Fruit fly (Drosophila melanogaster) whole organism, embryonic: Measurements from ENCODE around the gene Eh.
A peak's percentile ranks its signal among the peaks of the same experiment; 100 is the strongest.

ENCODE experiments used
- Abd-B ChIP-seq: fragments of 200-800 bp; sonication (Bioruptor generic); optimal IDR thresholded peaks from 2 replicates; lab custom pipeline; 2018; ENCODE audit warnings: missing biosample characterization, mild to moderate bottlenecking, missing genetic modification characterization, moderate library complexity
- Awh ChIP-seq: fragments of 200-800 bp; sonication (Bioruptor generic); IDR thresholded peaks from 2 replicates; pipeline ENCODE4, ENCODE4 v1.3.6; 2022; ENCODE audit warnings: missing biosample characterization, missing genetic modification characterization
- B-H2 ChIP-seq: fragments of 200-800 bp; sonication (Bioruptor generic); optimal IDR thresholded peaks from 2 replicates; lab custom pipeline; 2018; ENCODE audit warnings: missing biosample characterization, mild to moderate bottlenecking, missing genetic modification characterization
- CG10274 ChIP-seq: fragments of 200-800 bp; sonication (Bioruptor generic); optimal IDR thresholded peaks from 3 replicates; lab custom pipeline; 2017; ENCODE audit warnings: missing biosample characterization, mild to moderate bottlenecking, missing genetic modification characterization
- CG10366 ChIP-seq: fragments of 200-800 bp; sonication (Bioruptor generic); IDR thresholded peaks from 2 replicates; pipeline ENCODE4 v1.3.6; 2022; ENCODE audit warnings: missing biosample characterization, missing genetic modification characterization
- CG10462 ChIP-seq: fragments of 200-800 bp; sonication (Bioruptor generic); optimal IDR thresholded peaks from 2 replicates; lab custom pipeline; 2016; ENCODE audit warnings: missing biosample characterization, missing genetic modification characterization
- CG10565 ChIP-seq: fragments of 200-800 bp; sonication (Bioruptor generic); optimal IDR thresholded peaks from 3 replicates; lab custom pipeline; 2016; ENCODE audit warnings: missing biosample characterization, mild to moderate bottlenecking, missing genetic modification characterization
- CG12071 ChIP-seq: fragments of 200-800 bp; sonication (Bioruptor generic); optimal IDR thresholded peaks from 3 replicates; lab custom pipeline; 2018; ENCODE audit warnings: missing biosample characterization, mild to moderate bottlenecking, missing genetic modification characterization
- CG12155 ChIP-seq: fragments of 200-800 bp; sonication (Bioruptor generic); optimal IDR thresholded peaks from 3 replicates; lab custom pipeline; 2016; ENCODE audit warnings: missing biosample characterization, missing genetic modification characterization
- CG12769 ChIP-seq: fragments of 200-800 bp; sonication (Bioruptor generic); optimal IDR thresholded peaks from 2 replicates; lab custom pipeline; 2019; ENCODE audit warnings: missing biosample characterization, mild to moderate bottlenecking, missing genetic modification characterization, moderate library complexity
- CG17328 ChIP-seq: fragments of 200-800 bp; sonication (Bioruptor generic); IDR thresholded peaks from 2 replicates; pipeline ENCODE4 v1.3.6; 2022; ENCODE audit warnings: missing biosample characterization, missing genetic modification characterization
- CG30431 ChIP-seq: fragments of 200-800 bp; sonication (Bioruptor generic); optimal IDR thresholded peaks from 2 replicates; lab custom pipeline; 2017; ENCODE audit warnings: missing biosample characterization, missing genetic modification characterization
- CG34422 ChIP-seq: fragments of 200-800 bp; sonication (Bioruptor generic); IDR thresholded peaks from 3 replicates; pipeline ENCODE4 v1.3.6; 2022; ENCODE audit warnings: missing biosample characterization, missing genetic modification characterization
- CG3726 ChIP-seq: fragments of 200-800 bp; sonication (Bioruptor generic); IDR thresholded peaks from 3 replicates; pipeline ENCODE4, ENCODE4 v1.3.6; 2022; ENCODE audit warnings: missing biosample characterization, missing genetic modification characterization
- CG3847 ChIP-seq: fragments of 200-800 bp; sonication (Bioruptor generic); IDR thresholded peaks from 2 replicates; pipeline ENCODE4 v1.3.6; 2022; ENCODE audit warnings: missing biosample characterization, missing genetic modification characterization
- CG4404 ChIP-seq: fragments of 200-800 bp; sonication (Bioruptor generic); IDR thresholded peaks from 2 replicates; pipeline ENCODE4 v1.3.6; 2022; ENCODE audit warnings: missing biosample characterization, missing genetic modification characterization
- CG7928 ChIP-seq: fragments of 200-800 bp; sonication (Bioruptor generic); optimal IDR thresholded peaks from 2 replicates; lab custom pipeline; 2017; ENCODE audit warnings: missing biosample characterization, mild to moderate bottlenecking, missing genetic modification characterization
- CG8290 ChIP-seq, 3 experiments: fragments of 200-800 bp; sonication (Bioruptor generic); optimal IDR thresholded peaks; 2 replicates each; lab custom pipeline; 2016 to 2019; ENCODE audit warnings: missing biosample characterization in 3 of 3, missing genetic modification characterization in 3 of 3, mild to moderate bottlenecking in 2 of 3, moderate library complexity in 1 of 3
- CG9215 ChIP-seq: fragments of 200-800 bp; sonication (Bioruptor generic); IDR thresholded peaks from 2 replicates; pipeline ENCODE4 v1.3.6; 2022; ENCODE audit warnings: missing biosample characterization, missing genetic modification characterization
- CkIIα-i1 ChIP-seq: fragments of 200-800 bp; sonication (Bioruptor generic); IDR thresholded peaks from 2 replicates; pipeline ENCODE4 v1.3.6; 2022; ENCODE audit warnings: missing biosample characterization, missing genetic modification characterization
- Dll ChIP-seq: fragments of 200-800 bp; sonication (Bioruptor generic); IDR thresholded peaks from 4 replicates; pipeline ENCODE4 v1.3.6; 2022; ENCODE audit warnings: missing biosample characterization, missing genetic modification characterization; ENCODE audit not compliant: partially characterized antibody
- HLH54F ChIP-seq: fragments of 200-800 bp; sonication (Bioruptor generic); optimal IDR thresholded peaks from 3 replicates; lab custom pipeline; 2016; ENCODE audit warnings: missing biosample characterization, missing genetic modification characterization
- Mes4 ChIP-seq: fragments of 200-800 bp; sonication (Bioruptor generic); optimal IDR thresholded peaks from 2 replicates; lab custom pipeline; 2016; ENCODE audit warnings: missing biosample characterization, missing genetic modification characterization
- NC2α ChIP-seq: fragments of 200-800 bp; sonication (Bioruptor generic); optimal IDR thresholded peaks from 2 replicates; lab custom pipeline; 2016; ENCODE audit warnings: missing biosample characterization, missing genetic modification characterization
- NK7.1 ChIP-seq: fragments of 200-800 bp; sonication (Bioruptor generic); optimal IDR thresholded peaks from 3 replicates; lab custom pipeline; 2016; ENCODE audit warnings: missing biosample characterization, missing genetic modification characterization
- Oli ChIP-seq: fragments of 200-800 bp; sonication (Bioruptor generic); optimal IDR thresholded peaks from 2 replicates; lab custom pipeline; 2018; ENCODE audit warnings: missing biosample characterization, mild to moderate bottlenecking, missing genetic modification characterization, moderate library complexity
- Ptx1 ChIP-seq: fragments of 200-800 bp; sonication (Bioruptor generic); IDR thresholded peaks from 2 replicates; pipeline ENCODE4 v1.3.6; 2022; ENCODE audit warnings: missing biosample characterization, missing genetic modification characterization
- Taf1 ChIP-seq: fragments of 200-800 bp; sonication (Bioruptor generic); IDR thresholded peaks from 2 replicates; pipeline ENCODE4 v1.3.6; 2022; ENCODE audit warnings: missing biosample characterization, missing genetic modification characterization
- Trl ChIP-seq, 3 experiments: fragments of >200 bp in 2 of 3; fragments of 200-800 bp in 1 of 3; sonication (Bioruptor generic) in 1 of 3; optimal IDR thresholded peaks; 2 replicates in 1 of 3; 3 replicates in 2 of 3; lab custom pipeline; 2016 to 2017; ENCODE audit warnings: missing biosample characterization in 1 of 3, missing genetic modification characterization in 1 of 3
- Xrp1 ChIP-seq: fragments of 200-800 bp; sonication (Bioruptor generic); IDR thresholded peaks from 2 replicates; pipeline ENCODE4 v1.3.6; 2022; ENCODE audit warnings: missing biosample characterization, missing genetic modification characterization
- chinmo ChIP-seq: fragments of 200-800 bp; sonication (Bioruptor generic); IDR thresholded peaks from 4 replicates; pipeline ENCODE4 v1.3.6; 2022; ENCODE audit warnings: missing biosample characterization, missing genetic modification characterization; ENCODE audit not compliant: partially characterized antibody
- dimm ChIP-seq: fragments of 200-800 bp; sonication (Bioruptor generic); IDR thresholded peaks from 2 replicates; pipeline ENCODE4 v1.3.6; 2022; ENCODE audit warnings: missing biosample characterization, missing genetic modification characterization
- dysf ChIP-seq: fragments of 200-800 bp; sonication (Bioruptor generic); IDR thresholded peaks from 3 replicates; pipeline ENCODE4 v1.3.6; 2022; ENCODE audit warnings: missing biosample characterization, missing genetic modification characterization
- gfzf ChIP-seq: fragments of 200-800 bp; sonication (Bioruptor generic); optimal IDR thresholded peaks from 2 replicates; lab custom pipeline; 2016; ENCODE audit warnings: missing biosample characterization, mild to moderate bottlenecking, missing genetic modification characterization, moderate library complexity
- nom ChIP-seq: fragments of 200-800 bp; sonication (Bioruptor generic); optimal IDR thresholded peaks from 2 replicates; lab custom pipeline; 2017; ENCODE audit warnings: missing biosample characterization, missing genetic modification characterization, mild to moderate bottlenecking, moderate library complexity, missing genetic modification reagents
- sd ChIP-seq: fragments of 200-800 bp; sonication (Bioruptor generic); optimal IDR thresholded peaks from 3 replicates; lab custom pipeline; 2018; ENCODE audit warnings: missing biosample characterization, mild to moderate bottlenecking, missing genetic modification characterization, moderate library complexity
- sim ChIP-seq: fragments of 200-800 bp; sonication (Bioruptor generic); IDR thresholded peaks from 2 replicates; pipeline ENCODE4 v1.3.6; 2022; ENCODE audit warnings: missing biosample characterization, missing genetic modification characterization
- sqz ChIP-seq: fragments of 200-800 bp; sonication (Bioruptor generic); optimal IDR thresholded peaks from 3 replicates; lab custom pipeline; 2018; ENCODE audit warnings: missing biosample characterization, mild to moderate bottlenecking, missing genetic modification characterization
- tio ChIP-seq: fragments of 200-800 bp; sonication (Bioruptor generic); optimal IDR thresholded peaks from 2 replicates; lab custom pipeline; 2017; ENCODE audit warnings: missing biosample characterization, missing genetic modification characterization, inconsistent platforms
- unc-4 ChIP-seq: fragments of 200-800 bp; sonication (Bioruptor generic); IDR thresholded peaks from 2 replicates; pipeline ENCODE4 v1.3.6; 2022; ENCODE audit warnings: missing biosample characterization, missing genetic modification characterization; ENCODE audit not compliant: partially characterized antibody
- vvl ChIP-seq: fragments of 200-800 bp; sonication (Bioruptor generic); IDR thresholded peaks from 2 replicates; pipeline ENCODE4 v1.3.6; 2022; ENCODE audit warnings: missing biosample characterization, missing genetic modification characterization
- z ChIP-seq: fragments of 200-800 bp; sonication (Bioruptor generic); IDR thresholded peaks from 3 replicates; pipeline ENCODE4 v1.3.6; 2022; ENCODE audit warnings: missing biosample characterization, missing genetic modification characterization

Gene Eh

DNA sequence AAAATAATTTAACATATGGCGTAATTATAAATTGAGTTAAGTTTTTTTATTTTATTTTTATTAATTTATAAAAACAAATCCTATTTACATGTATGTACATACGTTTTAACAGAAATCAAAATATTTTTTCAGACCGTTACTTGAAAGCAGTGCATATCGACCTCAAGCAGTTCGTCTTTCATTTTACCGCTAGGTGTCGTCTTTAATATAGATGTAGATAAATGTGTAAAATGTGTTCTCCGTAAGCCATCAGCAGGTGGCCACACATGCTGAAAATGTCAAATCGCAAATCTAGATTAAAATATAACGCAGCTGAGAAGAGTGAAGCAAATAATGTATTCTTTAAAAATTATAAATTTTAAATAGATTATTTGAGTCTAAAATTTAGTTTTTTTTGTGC lies 744 bp upstream of the Eh start (continued):
- no peak for TF ChIP-seq unc-4
- TF ChIP-seq CG12071: no peak
- no peak for TF ChIP-seq NC2α (GFP tag; lab: Kevin White, UChicago)
- no peak for TF ChIP-seq z (GFP tag; lab: Robert Waterston, UW)
- no peak for TF ChIP-seq CG9215 (GFP tag; lab: Robert Waterston, UW)
- TF ChIP-seq CG10462: no peak
- TF ChIP-seq Taf1 (GFP tag; lab: Robert Waterston, UW): no peak
- no peak for TF ChIP-seq Mes4 (GFP tag; lab: Kevin White, UChicago)
- no peak for TF ChIP-seq CG8290 (GFP tag; optimal IDR thresholded peaks at IDR 0.05; lab: Kevin White, UChicago)
- no peak for TF ChIP-seq CG8290 (tag; optimal IDR thresholded peaks at IDR 0.05; lab: Kevin White, UChicago)
- no peak for TF ChIP-seq gfzf (GFP tag; lab: Kevin White, UChicago)
- no peak for TF ChIP-seq CG7928 (GFP tag; lab: Kevin White, UChicago)
- TF ChIP-seq CG3847 (GFP tag; lab: Robert Waterston, UW): peak; percentile 27; the same call in 1 of the 2 replicates
- TF ChIP-seq Ptx1 (GFP tag; lab: Robert Waterston, UW): no peak
- no peak for TF ChIP-seq B-H2 (GFP tag; lab: Kevin White, UChicago)
- no peak for TF ChIP-seq sim (GFP tag; lab: Robert Waterston, UW)
- TF ChIP-seq CG12155: no peak
- TF ChIP-seq Xrp1 (GFP tag; lab: Robert Waterston, UW): no peak
- peak; percentile 60 for TF ChIP-seq Abd-B (GFP tag; lab: Kevin White, UChicago)
- no peak for TF ChIP-seq CG17328 (GFP tag; lab: Robert Waterston, UW)
- TF ChIP-seq nom (GFP tag; lab: Kevin White, UChicago): no peak
- TF ChIP-seq Dll (GFP tag; lab: Robert Waterston, UW): no peak
- no peak for TF ChIP-seq Trl (optimal IDR thresholded peaks at IDR 0.05; lab: Kevin White, UChicago)
- no peak for TF ChIP-seq Trl (GFP tag; optimal IDR thresholded peaks at IDR 0.05; lab: Kevin White, UChicago)
- TF ChIP-seq CkIIα-i1 (GFP tag; lab: Robert Waterston, UW): no peak
- no peak for TF ChIP-seq Oli (tag; lab: Kevin White, UChicago)
- no peak; the same call in 2 of the 3 replicates for TF ChIP-seq CG34422 (GFP tag; lab: Robert Waterston, UW)
- no peak for TF ChIP-seq HLH54F (GFP tag; lab: Kevin White, UChicago)
- no peak for TF ChIP-seq CG4404 (GFP tag; lab: Robert Waterston, UW)
- TF ChIP-seq sqz: no peak
- TF ChIP-seq CG10366 (GFP tag; lab: Robert Waterston, UW): no peak
- TF ChIP-seq dimm (GFP tag; lab: Robert Waterston, UW): no peak
- TF ChIP-seq CG3726 (GFP tag; lab: Robert Waterston, UW): no peak
- no peak for TF ChIP-seq CG30431 (GFP tag; lab: Kevin White, UChicago)
- no peak for TF ChIP-seq NK7.1

DNA sequence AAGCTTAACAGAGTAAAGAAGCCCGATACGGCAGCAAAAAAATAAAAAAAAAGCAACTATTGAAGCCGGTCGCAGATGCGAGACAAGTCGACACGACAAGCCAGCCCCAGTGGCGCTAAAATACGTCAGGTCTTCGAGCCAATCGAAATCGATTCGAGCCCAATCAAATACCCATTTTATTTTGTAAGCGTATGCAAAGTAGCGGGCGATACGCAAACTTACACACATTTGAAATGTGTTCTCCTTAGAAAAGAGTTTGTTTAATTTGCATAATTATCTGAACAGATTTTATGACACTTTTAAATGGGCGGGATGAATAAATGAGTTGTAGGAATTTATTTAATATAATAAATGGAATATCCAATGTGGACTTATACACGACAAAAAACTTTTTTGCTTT lies 1.0 kb downstream of the Eh start:
- TF ChIP-seq sd (peak; percentile 74), Awh (GFP tag; lab: Robert Waterston, UW) (peak; percentile 61), vvl (GFP tag; lab: Robert Waterston, UW) (peak; percentile 60; the same call in 1 of the 2 replicates), CG12769 (tag; lab: Kevin White, UChicago) (peak; percentile 60), chinmo (0 out of 4 replicates have a peak, but pooled peaks have one; percentile 57), dysf (GFP tag; lab: Robert Waterston, UW) (no peak), tio (GFP tag; lab: Kevin White, UChicago) (no peak), CG10274 (GFP tag; lab: Kevin White, UChicago) (no peak), CG10565 (no peak)
